Fruit fly (Drosophila melanogaster): Measurements from ENCODE around the gene mRpL21.
A peak's percentile ranks its signal among the peaks of the same experiment; 100 is the strongest.

The mRpL21 gene

DNA sequence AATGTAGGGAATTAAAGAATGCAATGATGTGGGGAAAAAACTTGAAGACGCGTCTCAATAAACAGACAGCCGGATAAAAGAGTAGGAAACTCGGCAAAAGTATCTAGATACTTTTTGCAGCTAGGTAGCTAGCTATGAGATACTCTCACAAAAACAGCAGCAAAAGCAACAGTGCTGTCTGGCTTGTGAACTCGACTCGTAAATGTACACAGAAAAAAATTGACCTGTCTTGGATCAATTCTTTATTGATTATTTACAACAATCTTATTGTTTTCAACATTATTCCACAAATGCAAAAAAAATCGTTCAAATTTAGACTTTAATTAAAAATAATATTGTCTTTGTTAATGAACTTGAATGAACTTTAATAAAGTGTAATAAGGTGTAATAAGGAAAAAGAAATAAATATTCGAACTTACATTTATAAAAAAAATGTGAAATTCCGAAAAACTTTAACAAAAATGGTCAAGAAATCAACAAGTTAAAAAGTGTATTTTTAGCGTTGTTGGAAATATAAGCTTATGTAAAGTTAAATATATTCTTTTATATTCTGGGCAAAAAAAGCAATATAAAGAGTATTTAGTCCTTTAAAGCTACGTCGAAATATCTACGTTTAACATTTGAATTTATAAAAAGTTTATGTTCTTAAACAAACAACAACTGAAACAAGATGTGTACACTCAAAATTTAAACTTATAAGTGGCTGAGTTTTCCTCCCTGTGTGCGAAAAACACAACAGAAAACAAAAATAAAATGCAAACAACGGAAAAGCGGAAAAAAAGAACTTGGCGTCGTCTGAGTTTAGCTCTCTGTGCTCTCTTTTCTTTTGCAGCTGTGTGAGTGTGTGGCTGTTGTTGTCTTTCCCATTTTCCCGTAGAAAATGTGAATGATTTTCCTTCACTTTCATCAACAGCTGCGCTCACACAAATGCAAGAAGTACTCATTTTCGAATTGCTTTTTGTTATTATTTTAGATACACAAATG lies 20.8 kb downstream of the mRpL21 start (continued):
- TF ChIP-seq gem (tag; optimal IDR thresholded peaks at IDR 0.05) = peak; percentile 45
- TF ChIP-seq CG30431 (GFP tag; optimal IDR thresholded peaks at IDR 0.05) = no peak
- peak; percentile 36 for TF ChIP-seq CG12391 (tag; optimal IDR thresholded peaks at IDR 0.05)
- no peak for TF ChIP-seq Hr39 (optimal IDR thresholded peaks at IDR 0.05)
- TF ChIP-seq jigr1 (GFP tag; IDR thresholded peaks at IDR 0.05) = no peak
- TF ChIP-seq Sox102F (GFP tag; optimal IDR thresholded peaks at IDR 0.05) = peak; percentile 28
- TF ChIP-seq CG9727 (GFP tag; optimal IDR thresholded peaks at IDR 0.05) = no peak
- TF ChIP-seq Med (GFP tag) = peak; percentile 59
- no peak for TF ChIP-seq slou (GFP tag; optimal IDR thresholded peaks at IDR 0.05)
- TF ChIP-seq CG30403 (GFP tag; optimal IDR thresholded peaks at IDR 0.05) = peak; percentile 41
- peak; percentile 19 for TF ChIP-seq CG9437 (GFP tag; optimal IDR thresholded peaks at IDR 0.05)
- TF ChIP-seq CG4617 (GFP tag; optimal IDR thresholded peaks at IDR 0.05; ENCODE audit: borderline replicate concordance) = no peak
- no peak for TF ChIP-seq ab (GFP tag; optimal IDR thresholded peaks at IDR 0.05)
- TF ChIP-seq chinmo (GFP tag; IDR thresholded peaks at IDR 0.05; ENCODE audit: partially characterized antibody) = no peak
- TF ChIP-seq bbx (GFP tag; IDR thresholded peaks at IDR 0.05; ENCODE audit: partially characterized antibody) = no peak
- no peak for TF ChIP-seq zen (tag; optimal IDR thresholded peaks at IDR 0.05)
- TF ChIP-seq Oli (tag; optimal IDR thresholded peaks at IDR 0.05) = peak; percentile 9
- no peak for TF ChIP-seq CG4424 (GFP tag; optimal IDR thresholded peaks at IDR 0.05)
- TF ChIP-seq slp2 (GFP tag; optimal IDR thresholded peaks at IDR 0.05) = no peak
- no peak for TF ChIP-seq Hr3 (GFP tag; optimal IDR thresholded peaks at IDR 0.05)
- no peak for TF ChIP-seq CG9215 (GFP tag; IDR thresholded peaks at IDR 0.05)
- no peak for TF ChIP-seq CG30020 (tag; optimal IDR thresholded peaks at IDR 0.05)
- no peak for TF ChIP-seq Optix (GFP tag; IDR thresholded peaks at IDR 0.05)
- TF ChIP-seq run (tag; optimal IDR thresholded peaks at IDR 0.05) = no peak
- TF ChIP-seq MBD-R2 (GFP tag; IDR thresholded peaks at IDR 0.05) = no peak
- TF ChIP-seq CG11696 (GFP tag; IDR thresholded peaks at IDR 0.05) = no peak
- TF ChIP-seq dmrt99B (tag; optimal IDR thresholded peaks at IDR 0.05) = peak; percentile 29
- no peak for TF ChIP-seq ken (GFP tag; IDR thresholded peaks at IDR 0.05)
- TF ChIP-seq zen2 (GFP tag; IDR thresholded peaks at IDR 0.05; ENCODE audit: partially characterized antibody) = no peak
- 0 out of 3 replicates have a peak, but pooled peaks have one; percentile 17 for TF ChIP-seq z (GFP tag; IDR thresholded peaks at IDR 0.05)
- TF ChIP-seq dan (GFP tag; IDR thresholded peaks at IDR 0.05) = no peak
- no peak for TF ChIP-seq CG3847 (GFP tag; IDR thresholded peaks at IDR 0.05)
- TF ChIP-seq CG31365 (tag; optimal IDR thresholded peaks at IDR 0.05) = no peak
- TF ChIP-seq cato (GFP tag; optimal IDR thresholded peaks at IDR 0.05; ENCODE audit: borderline replicate concordance) = no peak
- TF ChIP-seq CG2712 (tag; optimal IDR thresholded peaks at IDR 0.05) = peak; percentile 10
- peak in 1 of 2 experiments; percentile 12 for TF ChIP-seq Hr51 (GFP tag; optimal IDR thresholded peaks at IDR 0.05)
- TF ChIP-seq ems (GFP tag; optimal IDR thresholded peaks at IDR 0.05) = no peak

dm6 chr3L:19231608-19232007 lies 23.3 kb downstream of the mRpL21 start:
- TF ChIP-seq CG3281 (GFP tag; optimal IDR thresholded peaks at IDR 0.05) (no peak), abd-A (tag; optimal IDR thresholded peaks at IDR 0.05) (peak; percentile 86), chm (GFP tag; IDR thresholded peaks at IDR 0.05) (0 out of 2 replicates have a peak, but pooled peaks have one; percentile 17), CG4820 (GFP tag; optimal IDR thresholded peaks at IDR 0.05) (no peak), crol (GFP tag; IDR thresholded peaks at IDR 0.05) (peak; percentile 58), Oli (tag; optimal IDR thresholded peaks at IDR 0.05) (no peak), CG3847 (GFP tag; IDR thresholded peaks at IDR 0.05) (no peak)
